Worm (Caenorhabditis elegans): ENCODE results near the gene swsn-4.
A peak's percentile ranks its signal among the peaks of the same experiment; 100 is the strongest.

swsn-4 gene

ce11 chrIV:11149454-11150163 is 23.8 kb downstream of the swsn-4 start, which contains the start of the genes F01G4.6 and pfd-1 (continued):
- TF ChIP-seq lsy-2 (tag; optimal IDR thresholded peaks at IDR 0.05) (peak; percentile 99), pag-3 (tag; optimal IDR thresholded peaks at IDR 0.05; ENCODE audit: borderline replicate concordance, insufficient read depth) (peak; percentile 71), nhr-237 (tag; optimal IDR thresholded peaks at IDR 0.05) (peak; percentile 85), nhr-77 (tag; optimal IDR thresholded peaks at IDR 0.05) (peak; percentile 92), fkh-10 (GFP tag; optimal IDR thresholded peaks at IDR 0.05) (peak; percentile 89), lin-14 (GFP tag; optimal IDR thresholded peaks at IDR 0.05) (peak; percentile 96), ceh-8 (GFP tag; optimal IDR thresholded peaks at IDR 0.05) (peak; percentile 88), mep-1 (tag; optimal IDR thresholded peaks at IDR 0.05) (peak; percentile 92), sptf-1 (tag; optimal IDR thresholded peaks at IDR 0.05) (no peak), F16B12.6 (tag; optimal IDR thresholded peaks at IDR 0.05) (peak; percentile 73), skn-1 (tag; optimal IDR thresholded peaks at IDR 0.05) (peak; percentile 88), ztf-11 (tag; optimal IDR thresholded peaks at IDR 0.05) (peak in 1 of 2 experiments; percentile 81), pqm-1 (tag; optimal IDR thresholded peaks at IDR 0.05) (no peak), tlp-1 (tag; optimal IDR thresholded peaks at IDR 0.05) (no peak), nhr-85 (tag) (peak; percentile 96), sup-37 (GFP tag; optimal IDR thresholded peaks at IDR 0.05) (peak; percentile 37), nhr-47 (tag; optimal IDR thresholded peaks at IDR 0.05) (peak; percentile 96), ama-1 (optimal IDR thresholded peaks at IDR 0.05) (peak; percentile 46), nhr-20 (tag; optimal IDR thresholded peaks at IDR 0.05) (peak; percentile 97), fkh-8 (tag; optimal IDR thresholded peaks at IDR 0.05) (peak; percentile 95), egl-13 (tag; optimal IDR thresholded peaks at IDR 0.05) (peak; percentile 89), nhr-28 (tag; optimal IDR thresholded peaks at IDR 0.05) (no peak), unc-30 (tag; optimal IDR thresholded peaks at IDR 0.05) (no peak), tbx-2 (tag; optimal IDR thresholded peaks at IDR 0.05) (peak; percentile 93), nhr-76 (tag; optimal IDR thresholded peaks at IDR 0.05) (no peak), dsc-1 (tag; optimal IDR thresholded peaks at IDR 0.05) (peak; percentile 98), swsn-7 (tag; optimal IDR thresholded peaks at IDR 0.05) (peak; percentile 95), ceh-82 (tag; optimal IDR thresholded peaks at IDR 0.05) (peak; percentile 95 to 97 (median 97)), unc-86 (tag; optimal IDR thresholded peaks at IDR 0.05) (peak; percentile 86), mef-2 (tag; optimal IDR thresholded peaks at IDR 0.05) (peak; percentile 53), hpl-2 (GFP tag; optimal IDR thresholded peaks at IDR 0.05) (peak; percentile 51), dpl-1 (GFP tag; optimal IDR thresholded peaks at IDR 0.05) (peak; percentile 83 to 86 (median 86)), xbp-1 (tag; optimal IDR thresholded peaks at IDR 0.05) (peak; percentile 98), elt-2 (tag; optimal IDR thresholded peaks at IDR 0.05) (peak; percentile 84), fos-1 (tag; optimal IDR thresholded peaks at IDR 0.05) (peak; percentile 88), zag-1 (tag; optimal IDR thresholded peaks at IDR 0.05) (peak; percentile 97), fkh-4 (tag; optimal IDR thresholded peaks at IDR 0.05; ENCODE audit: borderline replicate concordance) (peak; percentile 64), ceh-90 (tag; optimal IDR thresholded peaks at IDR 0.05) (no peak), alr-1 (tag; optimal IDR thresholded peaks at IDR 0.05; ENCODE audit: borderline replicate concordance) (no peak), lin-39 (tag; optimal IDR thresholded peaks at IDR 0.05) (peak; percentile 58), ces-1 (GFP tag; optimal IDR thresholded peaks at IDR 0.05) (no peak), nhr-12 (tag; optimal IDR thresholded peaks at IDR 0.05) (no peak), C34B4.2 (tag; optimal IDR thresholded peaks at IDR 0.05) (peak; percentile 53), nhr-71 (tag; optimal IDR thresholded peaks at IDR 0.05) (peak; percentile 97), elt-3 (tag; optimal IDR thresholded peaks at IDR 0.05) (peak; percentile 23 to 94 (median 83)), hlh-4 (tag; optimal IDR thresholded peaks at IDR 0.05) (no peak), nhr-90 (tag; optimal IDR thresholded peaks at IDR 0.05; ENCODE audit: poor library complexity) (peak; percentile 92), lir-3 (tag; optimal IDR thresholded peaks at IDR 0.05; ENCODE audit: poor library complexity) (peak; percentile 84), aha-1 (tag; optimal IDR thresholded peaks at IDR 0.05) (peak; percentile 37), nhr-84 (tag; optimal IDR thresholded peaks at IDR 0.05) (no peak), C16A3.4 (tag; optimal IDR thresholded peaks at IDR 0.05) (peak; percentile 95), mdl-1 (tag; optimal IDR thresholded peaks at IDR 0.05) (peak in 1 of 2 experiments; percentile 82)

All from whole organism, L1 larva.